Fruit fly (Drosophila melanogaster): ENCODE measurements around the gene eIF4E5.

Gene eIF4E5

dm6 chr3L:7860634-7861431, 33.8 kb upstream of the eIF4E5 start:
- TF ChIP-seq Smox (GFP tag; optimal IDR thresholded peaks at IDR 0.05) (no peak), CG16779 (tag; optimal IDR thresholded peaks at IDR 0.05) (no peak), CG34406 (GFP tag; optimal IDR thresholded peaks at IDR 0.05) (no peak), cyc (GFP tag; optimal IDR thresholded peaks at IDR 0.05) (no peak), dsx (GFP tag; optimal IDR thresholded peaks at IDR 0.05; ENCODE audit: poor library complexity, severe bottlenecking) (no peak), CG7368 (GFP tag; optimal IDR thresholded peaks at IDR 0.05) (no peak), eg (GFP tag; IDR thresholded peaks at IDR 0.05) (0 out of 3 replicates have a peak, but pooled peaks have one; percentile 17)

- peak; percentile 2 for TF ChIP-seq net (GFP tag; optimal IDR thresholded peaks at IDR 0.05)
- TF ChIP-seq Smox (GFP tag; optimal IDR thresholded peaks at IDR 0.05) = peak; percentile 49
- TF ChIP-seq CG34406 (GFP tag; optimal IDR thresholded peaks at IDR 0.05) = peak; percentile 46
- no peak for TF ChIP-seq Hr38 (GFP tag; optimal IDR thresholded peaks at IDR 0.05)
- no peak for TF ChIP-seq CG11902 (GFP tag; optimal IDR thresholded peaks at IDR 0.05)
- TF ChIP-seq cyc (GFP tag; optimal IDR thresholded peaks at IDR 0.05) = peak; percentile 10
- no peak for TF ChIP-seq CG10669 (GFP tag; optimal IDR thresholded peaks at IDR 0.05)
- peak; percentile 15 for TF ChIP-seq CG31627 (GFP tag; optimal IDR thresholded peaks at IDR 0.05)
- TF ChIP-seq CG10631 (GFP tag; optimal IDR thresholded peaks at IDR 0.05) = no peak
- no peak for TF ChIP-seq CG1621 (tag; optimal IDR thresholded peaks at IDR 0.05)
- no peak for TF ChIP-seq fd85E (GFP tag; optimal IDR thresholded peaks at IDR 0.05)
- no peak for TF ChIP-seq lz (GFP tag; optimal IDR thresholded peaks at IDR 0.05)
- no peak for TF ChIP-seq svp (GFP tag)
- no peak for TF ChIP-seq Hr4 (GFP tag; optimal IDR thresholded peaks at IDR 0.05)
- TF ChIP-seq Eip75B (GFP tag; optimal IDR thresholded peaks at IDR 0.05) = no peak
- TF ChIP-seq CG3032 (tag; optimal IDR thresholded peaks at IDR 0.05) = no peak
- TF ChIP-seq CG6276 (GFP tag; optimal IDR thresholded peaks at IDR 0.05) = no peak
- no peak for TF ChIP-seq CG9139 (GFP tag; optimal IDR thresholded peaks at IDR 0.05)
- TF ChIP-seq CG8119 (GFP tag; IDR thresholded peaks at IDR 0.05) = no peak
- no peak for TF ChIP-seq CG6808 (GFP tag; optimal IDR thresholded peaks at IDR 0.05)
- peak; percentile 28 for TF ChIP-seq CG6792 (GFP tag; optimal IDR thresholded peaks at IDR 0.05)
- TF ChIP-seq Ets96B (tag; optimal IDR thresholded peaks at IDR 0.05) = no peak
- no peak for TF ChIP-seq Gug (GFP tag; IDR thresholded peaks at IDR 0.05)
- TF ChIP-seq Lpt (GFP tag; optimal IDR thresholded peaks at IDR 0.05) = no peak
- TF ChIP-seq dsx (GFP tag; optimal IDR thresholded peaks at IDR 0.05; ENCODE audit: poor library complexity, severe bottlenecking) = no peak
- peak; percentile 34 for TF ChIP-seq topi (GFP tag; optimal IDR thresholded peaks at IDR 0.05)
- no peak for TF ChIP-seq CG11762 (GFP tag; optimal IDR thresholded peaks at IDR 0.05; ENCODE audit: insufficient read depth)
- 0 out of 2 replicates have a peak, but pooled peaks have one; percentile 26 for TF ChIP-seq CG15336 (GFP tag; IDR thresholded peaks at IDR 0.05)
- no peak for TF ChIP-seq dac (GFP tag; optimal IDR thresholded peaks at IDR 0.05)
- TF ChIP-seq ss (GFP tag; optimal IDR thresholded peaks at IDR 0.05) = no peak
- peak; percentile 67 for TF ChIP-seq esn (GFP tag; optimal IDR thresholded peaks at IDR 0.05)
- TF ChIP-seq salr (GFP tag; optimal IDR thresholded peaks at IDR 0.05) = no peak
- no peak for TF ChIP-seq Hr39 (GFP tag; optimal IDR thresholded peaks at IDR 0.05)
- TF ChIP-seq eg (GFP tag; IDR thresholded peaks at IDR 0.05) = no peak
- TF ChIP-seq Sox102F (GFP tag; optimal IDR thresholded peaks at IDR 0.05) = no peak
- TF ChIP-seq CG6163 (GFP tag; IDR thresholded peaks at IDR 0.05) = 0 out of 3 replicates have a peak, but pooled peaks have one; percentile 0
- TF ChIP-seq achi (GFP tag; optimal IDR thresholded peaks at IDR 0.05) = peak; percentile 10
- no peak for TF ChIP-seq CG32006 (GFP tag; optimal IDR thresholded peaks at IDR 0.05)
- TF ChIP-seq CG8632 (GFP tag; optimal IDR thresholded peaks at IDR 0.05) = peak; percentile 31
- TF ChIP-seq CG7368 (GFP tag; optimal IDR thresholded peaks at IDR 0.05) = no peak
- TF ChIP-seq CG16779 (tag; optimal IDR thresholded peaks at IDR 0.05) = no peak
- TF ChIP-seq CG3919 (GFP tag; optimal IDR thresholded peaks at IDR 0.05) = no peak
- TF ChIP-seq CG11294 (GFP tag; IDR thresholded peaks at IDR 0.05) = no peak
- TF ChIP-seq Blimp-1 (GFP tag; optimal IDR thresholded peaks at IDR 0.05) = no peak
- TF ChIP-seq acj6 (GFP tag; optimal IDR thresholded peaks at IDR 0.05) = peak; percentile 24
- no peak for TF ChIP-seq CG4318 (GFP tag; optimal IDR thresholded peaks at IDR 0.05)
- no peak for TF ChIP-seq CG8319 (GFP tag; optimal IDR thresholded peaks at IDR 0.05)
These were observed 32.9 kb upstream of the eIF4E5 start for dm6 chr3L:7861807-7862206.

Data from whole organism, prepupa.